Worm (Caenorhabditis elegans): Measurements from ENCODE around the gene col-162.

- TF ChIP-seq ceh-31 (tag; optimal IDR thresholded peaks at IDR 0.05), result no peak
- no peak for TF ChIP-seq mec-3 (tag; optimal IDR thresholded peaks at IDR 0.05; ENCODE audit: borderline replicate concordance)
- TF ChIP-seq che-1 (tag; optimal IDR thresholded peaks at IDR 0.05), result no peak
- no peak for TF ChIP-seq ama-1 (optimal IDR thresholded peaks at IDR 0.05)
- TF ChIP-seq nfya-1 (tag; optimal IDR thresholded peaks at IDR 0.05), result no peak
- TF ChIP-seq ceh-19 (GFP tag; optimal IDR thresholded peaks at IDR 0.05), result no peak
- no peak for TF ChIP-seq hlh-13 (GFP tag; optimal IDR thresholded peaks at IDR 0.05)
- TF ChIP-seq madf-2 (tag; optimal IDR thresholded peaks at IDR 0.05), result no peak
- no peak for TF ChIP-seq ceh-2 (tag; optimal IDR thresholded peaks at IDR 0.05)
- no peak for TF ChIP-seq nhr-11 (tag; optimal IDR thresholded peaks at IDR 0.05)
- no peak for TF ChIP-seq fax-1 (tag; optimal IDR thresholded peaks at IDR 0.05)
- no peak for TF ChIP-seq unc-55 (GFP tag; optimal IDR thresholded peaks at IDR 0.05)
Measured at ce11 chrV:13417513-13417912, 24.2 kb upstream of the col-162 start, which contains the start of gene F53F1.6.
